Worm (Caenorhabditis elegans): ENCODE data around the gene bmy-1.
A peak's percentile ranks its signal among the peaks of the same experiment; 100 is the strongest.

bmy-1 gene

DNA sequence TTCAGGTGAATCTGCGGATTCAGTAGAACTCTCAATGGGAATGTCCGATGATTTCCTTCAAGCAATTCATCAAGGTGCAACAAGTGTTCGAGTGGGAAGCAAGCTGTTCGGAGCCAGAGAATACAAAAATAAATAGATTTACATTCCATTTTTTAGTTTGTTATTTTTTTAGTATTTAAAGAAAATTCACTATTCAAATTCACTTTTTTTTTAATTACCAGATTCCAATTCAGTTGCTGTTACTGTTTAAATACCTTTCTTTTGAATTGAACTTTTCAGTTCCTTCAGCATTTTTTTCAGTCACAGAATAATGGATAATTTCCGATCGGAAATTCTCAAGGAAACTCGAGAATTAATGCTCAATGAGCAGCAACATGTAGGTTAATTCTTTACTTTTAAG, 6.7 kb upstream of the bmy-1 start, which contains the start of gene F09E5.7 (continued):
- no peak for TF ChIP-seq hsf-1 (GFP tag; IDR thresholded peaks at IDR 0.05)
- no peak for TF ChIP-seq fkh-3 (tag; optimal IDR thresholded peaks at IDR 0.05)
- TF ChIP-seq snpc-3.4 (tag; optimal IDR thresholded peaks at IDR 0.05) = no peak
- TF ChIP-seq F23B12.7 (tag; optimal IDR thresholded peaks at IDR 0.05; ENCODE audit: insufficient read depth) = no peak
- TF ChIP-seq K11D2.4 (GFP tag; IDR thresholded peaks at IDR 0.05) = no peak
- TF ChIP-seq pbrm-1 (GFP tag; IDR thresholded peaks at IDR 0.05) = no peak

ce11 chrII:5353642-5354041, 4.9 kb upstream of the bmy-1 start:
- TF ChIP-seq bed-1 (GFP tag; IDR thresholded peaks at IDR 0.05) (no peak), tbp1 (GFP tag; optimal IDR thresholded peaks at IDR 0.05) (peak; percentile 91), rpc-1 (optimal IDR thresholded peaks at IDR 0.05) (peak; percentile 76), rpc-1 (tag; optimal IDR thresholded peaks at IDR 0.05) (peak; percentile 93), T26A5.8 (tag; optimal IDR thresholded peaks at IDR 0.05) (peak; percentile 78), nhr-120 (GFP tag; IDR thresholded peaks at IDR 0.05) (no peak), nfyb-1 (GFP tag; IDR thresholded peaks at IDR 0.05) (peak; percentile 67; the same call in 1 of the 2 replicates), mcd-1 (GFP tag; IDR thresholded peaks at IDR 0.05) (no peak), dox-1 (GFP tag; IDR thresholded peaks at IDR 0.05) (peak; percentile 73), madf-6 (GFP tag; IDR thresholded peaks at IDR 0.05) (peak; percentile 72), tlf-1 (GFP tag; optimal IDR thresholded peaks at IDR 0.05) (peak; percentile 10), pha-4 (tag; optimal IDR thresholded peaks at IDR 0.05) (no peak), hmg-20 (GFP tag; IDR thresholded peaks at IDR 0.05) (peak; percentile 25; the same call in 1 of the 2 replicates), hrde-1 (tag; optimal IDR thresholded peaks at IDR 0.05; ENCODE audit: borderline replicate concordance) (peak; percentile 85), gei-17 (GFP tag; optimal IDR thresholded peaks at IDR 0.05) (no peak), F37B4.10 (GFP tag; IDR thresholded peaks at IDR 0.05) (0 out of 2 replicates have a peak, but pooled peaks have one; percentile 66), madf-10 (tag; optimal IDR thresholded peaks at IDR 0.05) (peak; percentile 28), Y67H2A.10 (GFP tag; conservative IDR thresholded peaks at IDR 0.05) (no peak), lsy-27 (tag; optimal IDR thresholded peaks at IDR 0.05; ENCODE audit: borderline replicate concordance, insufficient read depth) (no peak), unc-130 (GFP tag; optimal IDR thresholded peaks at IDR 0.05) (peak; percentile 40), xnd-1 (tag; optimal IDR thresholded peaks at IDR 0.05) (peak; percentile 24), sdz-38 (tag; optimal IDR thresholded peaks at IDR 0.05) (no peak), lsl-1 (GFP tag; optimal IDR thresholded peaks at IDR 0.05) (peak; percentile 44), attf-5 (GFP tag; optimal IDR thresholded peaks at IDR 0.05) (peak; percentile 65), die-1 (tag; optimal IDR thresholded peaks at IDR 0.05) (peak; percentile 88), Y56A3A.18 (GFP tag; IDR thresholded peaks at IDR 0.05) (peak; percentile 78), snpc-3.4 (tag; optimal IDR thresholded peaks at IDR 0.05) (no peak), Y95B8A.8 (GFP tag; IDR thresholded peaks at IDR 0.05) (0 out of 2 replicates have a peak, but pooled peaks have one; percentile 75), nhr-27 (tag; optimal IDR thresholded peaks at IDR 0.05) (peak; percentile 69), K11D2.4 (GFP tag; IDR thresholded peaks at IDR 0.05) (no peak), zim-3 (tag; optimal IDR thresholded peaks at IDR 0.05) (peak; percentile 90), atf-7 (tag; optimal IDR thresholded peaks at IDR 0.05) (peak; percentile 62), F33H1.4 (GFP tag; IDR thresholded peaks at IDR 0.05) (no peak), T07F8.4 (tag; optimal IDR thresholded peaks at IDR 0.05) (no peak), Y53G8AR.9 (GFP tag; conservative IDR thresholded peaks at IDR 0.05) (peak; percentile 71; the same call in 1 of the 2 replicates), tbx-9 (tag; optimal IDR thresholded peaks at IDR 0.05; ENCODE audit: borderline replicate concordance) (no peak), nhr-179 (tag; optimal IDR thresholded peaks at IDR 0.05) (peak; percentile 43), F49E8.2 (tag; optimal IDR thresholded peaks at IDR 0.05; ENCODE audit: insufficient read depth) (peak; percentile 60), sea-2 (GFP tag; IDR thresholded peaks at IDR 0.05) (no peak), athp-1 (tag; optimal IDR thresholded peaks at IDR 0.05) (peak; percentile 89), F57C9.4 (tag; optimal IDR thresholded peaks at IDR 0.05) (peak; percentile 77), mes-4 (tag; optimal IDR thresholded peaks at IDR 0.05) (peak; percentile 78), hlh-26 (GFP tag; conservative IDR thresholded peaks at IDR 0.05) (no peak)

Data from whole organism, young adult.